Fruit fly (Drosophila melanogaster) whole organism, prepupa: Measurements from ENCODE around the gene plx.

Experiments used
- Blimp-1 ChIP-seq: fragments of 200-800 bp; sonication (Bioruptor generic); optimal IDR thresholded peaks from 3 replicates; lab custom pipeline; 2017; ENCODE audit warnings: missing biosample characterization, missing genetic modification characterization, mild to moderate bottlenecking, moderate library complexity, missing genetic modification reagents
- CG10669 ChIP-seq: fragments of 200-800 bp; sonication (Bioruptor generic); optimal IDR thresholded peaks from 3 replicates; lab custom pipeline; 2018; ENCODE audit warnings: missing biosample characterization, mild to moderate bottlenecking, missing genetic modification characterization, moderate library complexity
- CG11762 ChIP-seq: fragments of 200-800 bp; sonication (Bioruptor generic); optimal IDR thresholded peaks from 3 replicates; lab custom pipeline; 2016; ENCODE audit warnings: missing biosample characterization, missing genetic modification characterization; ENCODE audit not compliant: insufficient read depth
- CG11902 ChIP-seq: fragments of 200-800 bp; sonication (Bioruptor generic); optimal IDR thresholded peaks from 3 replicates; lab custom pipeline; 2016; ENCODE audit warnings: missing biosample characterization, missing genetic modification characterization
- CG15336 ChIP-seq: fragments of 200-800 bp; sonication (Bioruptor generic); IDR thresholded peaks from 2 replicates; pipeline ENCODE4 v1.3.6; 2022; ENCODE audit warnings: missing biosample characterization, missing genetic modification characterization
- CG16779 ChIP-seq: fragments of 200-800 bp; sonication (Bioruptor generic); optimal IDR thresholded peaks from 3 replicates; lab custom pipeline; 2017; ENCODE audit warnings: missing biosample characterization, mild to moderate bottlenecking, missing genetic modification characterization
- CG3032 ChIP-seq: fragments of 200-800 bp; optimal IDR thresholded peaks from 2 replicates; lab custom pipeline; 2019; ENCODE audit warnings: missing biosample characterization, mild to moderate bottlenecking, missing genetic modification characterization, moderate library complexity
- CG31627 ChIP-seq: fragments of 200-800 bp; sonication (Bioruptor generic); optimal IDR thresholded peaks from 3 replicates; lab custom pipeline; 2016; ENCODE audit warnings: missing biosample characterization, missing genetic modification characterization
- CG32006 ChIP-seq: fragments of 200-800 bp; sonication (Bioruptor generic); optimal IDR thresholded peaks from 3 replicates; lab custom pipeline; 2017; ENCODE audit warnings: missing biosample characterization, mild to moderate bottlenecking, missing genetic modification characterization
- CG4318 ChIP-seq: fragments of 200-800 bp; sonication (Bioruptor generic); optimal IDR thresholded peaks from 3 replicates; lab custom pipeline; 2017; ENCODE audit warnings: missing biosample characterization, mild to moderate bottlenecking, missing genetic modification characterization
- CG6792 ChIP-seq: fragments of 200-800 bp; sonication (Bioruptor generic); optimal IDR thresholded peaks from 3 replicates; lab custom pipeline; 2016; ENCODE audit warnings: missing biosample characterization, missing genetic modification characterization
- CG6808 ChIP-seq: fragments of 200-800 bp; sonication (Bioruptor generic); optimal IDR thresholded peaks from 3 replicates; lab custom pipeline; 2017; ENCODE audit warnings: missing biosample characterization, missing genetic modification characterization, mild to moderate bottlenecking, moderate library complexity, missing genetic modification reagents
- CG6854 ChIP-seq: fragments of 200-800 bp; sonication (Bioruptor generic); optimal IDR thresholded peaks from 2 replicates; lab custom pipeline; 2017; ENCODE audit warnings: missing biosample characterization, mild to moderate bottlenecking, missing genetic modification characterization
- CG8119 ChIP-seq: fragments of 200-800 bp; sonication (Bioruptor generic); IDR thresholded peaks from 3 replicates; pipeline ENCODE4 v1.3.6; 2022; ENCODE audit warnings: missing biosample characterization, missing genetic modification characterization
- Eip75B ChIP-seq: fragments of 200-800 bp; sonication (Bioruptor generic); optimal IDR thresholded peaks from 3 replicates; lab custom pipeline; 2016; ENCODE audit warnings: missing biosample characterization, missing genetic modification characterization
- Eip93F ChIP-seq: fragments of 200-800 bp; sonication (Bioruptor generic); optimal IDR thresholded peaks from 2 replicates; lab custom pipeline; 2016; ENCODE audit warnings: missing biosample characterization, mild to moderate bottlenecking, missing genetic modification characterization
- Ets21C ChIP-seq: fragments of 200-800 bp; sonication (Bioruptor generic); optimal IDR thresholded peaks from 3 replicates; lab custom pipeline; 2016; ENCODE audit warnings: missing biosample characterization, missing genetic modification characterization
- Ets96B ChIP-seq: fragments of 200-800 bp; optimal IDR thresholded peaks from 2 replicates; lab custom pipeline; 2019; ENCODE audit warnings: missing biosample characterization, mild to moderate bottlenecking, missing genetic modification characterization, moderate library complexity
- Gug ChIP-seq: fragments of 200-800 bp; sonication (Bioruptor generic); IDR thresholded peaks from 2 replicates; pipeline ENCODE4 v1.3.6; 2022; ENCODE audit warnings: missing biosample characterization, missing genetic modification characterization
- Hr38 ChIP-seq: sonication (Bioruptor generic); optimal IDR thresholded peaks from 2 replicates; lab custom pipeline; 2016; ENCODE audit warnings: missing biosample characterization, missing genetic modification characterization
- Hr39 ChIP-seq: fragments of 200-800 bp; sonication (Bioruptor generic); optimal IDR thresholded peaks from 2 replicates; lab custom pipeline; 2016; ENCODE audit warnings: missing biosample characterization, missing genetic modification characterization
- Hr4 ChIP-seq: fragments of 200-800 bp; sonication (Bioruptor generic); optimal IDR thresholded peaks from 3 replicates; lab custom pipeline; 2016; ENCODE audit warnings: missing biosample characterization, missing genetic modification characterization
- Lpt ChIP-seq: fragments of 200-800 bp; sonication (Bioruptor generic); optimal IDR thresholded peaks from 3 replicates; lab custom pipeline; 2016; ENCODE audit warnings: missing biosample characterization, missing genetic modification characterization
- Met ChIP-seq: fragments of 200-800 bp; sonication (Bioruptor generic); optimal IDR thresholded peaks from 3 replicates; lab custom pipeline; 2016; ENCODE audit warnings: missing biosample characterization, missing genetic modification characterization
- OdsH ChIP-seq: fragments of 200-800 bp; sonication (Bioruptor generic); optimal IDR thresholded peaks from 3 replicates; lab custom pipeline; 2016; ENCODE audit warnings: missing biosample characterization, missing genetic modification characterization
- Sox102F ChIP-seq: fragments of 200-800 bp; sonication (Bioruptor generic); optimal IDR thresholded peaks from 2 replicates; lab custom pipeline; 2016; ENCODE audit warnings: missing biosample characterization, mild to moderate bottlenecking, missing genetic modification characterization
- Sox14 ChIP-seq: fragments of 200-800 bp; sonication (Bioruptor generic); optimal IDR thresholded peaks from 3 replicates; lab custom pipeline; 2016; ENCODE audit warnings: missing biosample characterization, missing genetic modification characterization
- acj6 ChIP-seq: fragments of 200-800 bp; sonication (Bioruptor generic); optimal IDR thresholded peaks from 3 replicates; lab custom pipeline; 2016; ENCODE audit warnings: missing biosample characterization, missing genetic modification characterization
- dac ChIP-seq: fragments of 200-800 bp; sonication (Bioruptor generic); optimal IDR thresholded peaks from 2 replicates; lab custom pipeline; 2017; ENCODE audit warnings: missing biosample characterization, mild to moderate bottlenecking, missing genetic modification characterization
- dsx ChIP-seq: fragments of 200-800 bp; optimal IDR thresholded peaks from 3 replicates; lab custom pipeline; 2019; ENCODE audit warnings: missing biosample characterization, mild to moderate bottlenecking, missing genetic modification characterization, moderate library complexity; ENCODE audit not compliant: poor library complexity, severe bottlenecking
- eg ChIP-seq: fragments of 200-800 bp; sonication (Bioruptor generic); IDR thresholded peaks from 3 replicates; pipeline ENCODE4 v1.3.6; 2022; ENCODE audit warnings: missing biosample characterization, missing genetic modification characterization
- esn ChIP-seq: fragments of 200-800 bp; sonication (Bioruptor generic); optimal IDR thresholded peaks from 2 replicates; lab custom pipeline; 2016; ENCODE audit warnings: missing biosample characterization, mild to moderate bottlenecking, missing genetic modification characterization, moderate library complexity
- fd59A ChIP-seq: fragments of 200-800 bp; sonication (Bioruptor generic); optimal IDR thresholded peaks from 2 replicates; lab custom pipeline; 2017; ENCODE audit warnings: missing biosample characterization, mild to moderate bottlenecking, missing genetic modification characterization, missing genetic modification reagents
- fd85E ChIP-seq: fragments of 200-800 bp; sonication (Bioruptor generic); optimal IDR thresholded peaks from 3 replicates; lab custom pipeline; 2016; ENCODE audit warnings: missing biosample characterization, missing genetic modification characterization
- spab ChIP-seq: fragments of 200-800 bp; sonication (Bioruptor generic); optimal IDR thresholded peaks from 2 replicates; lab custom pipeline; 2017; ENCODE audit warnings: missing biosample characterization, mild to moderate bottlenecking, missing genetic modification characterization, missing genetic modification reagents
- ss ChIP-seq, 2 experiments: fragments of 200-800 bp; sonication (Bioruptor generic); optimal IDR thresholded peaks; 2 replicates in 1 of 2; 3 replicates in 1 of 2; lab custom pipeline; 2017 to 2018; ENCODE audit warnings: mild to moderate bottlenecking in 2 of 2, missing biosample characterization in 2 of 2, missing genetic modification characterization in 2 of 2, moderate library complexity in 1 of 2
- svp ChIP-seq: fragments of 200-800 bp; sonication (Bioruptor generic); peaks from one replicate; lab custom pipeline; 2016; ENCODE audit warnings: missing biosample characterization, missing genetic modification characterization
- vri ChIP-seq: fragments of 200-800 bp; sonication (Bioruptor generic); optimal IDR thresholded peaks from 3 replicates; lab custom pipeline; 2016; ENCODE audit warnings: missing biosample characterization, mild to moderate bottlenecking, missing genetic modification characterization

The plx gene

dm6 chr3R:5671265-5671663 is 14.4 kb upstream of the plx start:
- TF ChIP-seq CG31627 = no peak
- TF ChIP-seq CG3032 (tag; lab: Kevin White, UChicago) = no peak
- no peak for TF ChIP-seq CG6808 (GFP tag; lab: Kevin White, UChicago)
- TF ChIP-seq Ets96B (tag; lab: Kevin White, UChicago) = no peak
- TF ChIP-seq Ets21C (GFP tag; lab: Kevin White, UChicago) = no peak
- TF ChIP-seq OdsH (GFP tag; lab: Kevin White, UChicago) = no peak
- TF ChIP-seq CG11762 (GFP tag; lab: Kevin White, UChicago) = no peak
- no peak for TF ChIP-seq fd59A (GFP tag; lab: Kevin White, UChicago)
- TF ChIP-seq CG6792 (GFP tag; lab: Kevin White, UChicago) = no peak
- no peak for TF ChIP-seq Sox102F (GFP tag; lab: Kevin White, UChicago)
- no peak for TF ChIP-seq dsx (GFP tag; lab: Kevin White, UChicago)
- TF ChIP-seq CG11902 (GFP tag; lab: Kevin White, UChicago) = no peak
- peak; percentile 6 for TF ChIP-seq Eip75B (GFP tag; lab: Kevin White, UChicago)
- TF ChIP-seq CG6854 (GFP tag; lab: Kevin White, UChicago) = no peak
- no peak for TF ChIP-seq Eip93F
- TF ChIP-seq Lpt = peak; percentile 26
- peak; percentile 43 for TF ChIP-seq Blimp-1
- no peak for TF ChIP-seq CG15336 (GFP tag; lab: Robert Waterston, UW)
- TF ChIP-seq CG10669 (GFP tag; lab: Kevin White, UChicago) = no peak
- TF ChIP-seq Hr38 (GFP tag; lab: Kevin White, UChicago) = no peak
- no peak for TF ChIP-seq spab (GFP tag; lab: Kevin White, UChicago)
- TF ChIP-seq Sox14 = no peak
- TF ChIP-seq esn (GFP tag; lab: Kevin White, UChicago) = peak; percentile 18
- TF ChIP-seq CG32006 (GFP tag; lab: Kevin White, UChicago) = no peak
- TF ChIP-seq svp (GFP tag; lab: Kevin White, UChicago) = peak; percentile 100
- TF ChIP-seq CG16779 (tag; lab: Kevin White, UChicago) = no peak
- TF ChIP-seq Hr4 (GFP tag; lab: Kevin White, UChicago) = no peak
- TF ChIP-seq eg (GFP tag; lab: Robert Waterston, UW) = no peak
- TF ChIP-seq Gug (GFP tag; lab: Robert Waterston, UW) = no peak
- peak in 1 of 2 experiments; percentile 18 for TF ChIP-seq ss (GFP tag; optimal IDR thresholded peaks at IDR 0.05; lab: Kevin White, UChicago)
- TF ChIP-seq Hr39 (GFP tag; lab: Kevin White, UChicago) = no peak
- TF ChIP-seq CG8119 (GFP tag; lab: Robert Waterston, UW) = no peak
- no peak for TF ChIP-seq CG4318
- no peak for TF ChIP-seq Met (GFP tag; lab: Kevin White, UChicago)

- TF ChIP-seq fd85E = no peak
- no peak for TF ChIP-seq ss (GFP tag; optimal IDR thresholded peaks at IDR 0.05; lab: Kevin White, UChicago)
- TF ChIP-seq dac (GFP tag; lab: Kevin White, UChicago) = no peak
- peak; percentile 55 for TF ChIP-seq vri
- peak; percentile 69 for TF ChIP-seq svp (GFP tag; lab: Kevin White, UChicago)
- no peak for TF ChIP-seq dsx (GFP tag; lab: Kevin White, UChicago)
- TF ChIP-seq acj6 (GFP tag; lab: Kevin White, UChicago) = no peak
These were observed 13.6 kb upstream of the plx start for dm6 chr3R:5671795-5672657.
